Worm (Caenorhabditis elegans) whole organism, L4/young adult: ENCODE measurements around the gene nlp-55.

Experiments used
- W03F9.2 ChIP-seq: fragments of 150-350 bp; optimal IDR thresholded peaks from 2 replicates; lab custom pipeline; 2014; ENCODE audit warnings: missing biosample characterization, missing genetic modification characterization
- dao-5 ChIP-seq: sonication (generic microtip); optimal IDR thresholded peaks from 2 replicates; lab custom pipeline; 2016; ENCODE audit warnings: missing genotype, missing genetic modification characterization, moderate library complexity, missing compliant biosample characterization
- him-1 ChIP-seq: sonication (generic microtip); optimal IDR thresholded peaks from 2 replicates; lab custom pipeline; 2016; ENCODE audit warnings: missing genotype, missing genetic modification reagents, missing genetic modification characterization, missing compliant biosample characterization

ce11 chrII:8339108-8339507 lies 43.9 kb upstream of the nlp-55 start:
- no peak for TF ChIP-seq W03F9.2 (tag; lab: Kevin White, UChicago)
- TF ChIP-seq him-1 (tag; lab: Kevin White, UChicago) = no peak
- TF ChIP-seq dao-5 = no peak
